Worm (Caenorhabditis elegans) whole organism, early embryonic: ENCODE measurements around the gene Y47D7A.3.

Experiments used
- B0310.2 ChIP-seq: sonication (generic microtip); optimal IDR thresholded peaks from 2 replicates; lab custom pipeline; 2016; ENCODE audit warnings: mild to moderate bottlenecking, missing genetic modification characterization, missing compliant biosample characterization
- F13C5.2 ChIP-seq: sonication (generic microtip); optimal IDR thresholded peaks from 2 replicates; lab custom pipeline; 2017; ENCODE audit warnings: mild to moderate bottlenecking, missing genetic modification characterization, inconsistent platforms, missing compliant biosample characterization
- aly-1 ChIP-seq: sonication (generic microtip); optimal IDR thresholded peaks from 2 replicates; lab custom pipeline; 2016; ENCODE audit warnings: missing genetic modification characterization, missing compliant biosample characterization
- ama-1 ChIP-seq: fragments of 150-350 bp; optimal IDR thresholded peaks from 2 replicates; lab custom pipeline; 2014
- ets-7 ChIP-seq: sonication (generic microtip); optimal IDR thresholded peaks from 2 replicates; lab custom pipeline; 2016; ENCODE audit warnings: missing genotype, missing genetic modification characterization, missing compliant biosample characterization
- flt-1 ChIP-seq: fragments of 200-800 bp; sonication (Bioruptor generic); IDR thresholded peaks from 2 replicates; pipeline ENCODE4 v1.3.6; 2022; ENCODE audit warnings: missing genetic modification characterization, missing compliant biosample characterization
- hmbx-1 ChIP-seq: sonication (generic microtip); optimal IDR thresholded peaks from 2 replicates; lab custom pipeline; 2016; ENCODE audit warnings: mild to moderate bottlenecking, missing genetic modification characterization, missing compliant biosample characterization
- hmg-4 ChIP-seq: fragments of 200-800 bp; sonication (Bioruptor generic); optimal IDR thresholded peaks from 2 replicates; lab custom pipeline; 2018; ENCODE audit warnings: mild to moderate bottlenecking, missing genetic modification characterization, missing compliant biosample characterization
- hnd-1 ChIP-seq: sonication (generic microtip); optimal IDR thresholded peaks from 2 replicates; lab custom pipeline; 2016; ENCODE audit warnings: missing genetic modification characterization, missing compliant biosample characterization
- pes-1 ChIP-seq: fragments of 200-800 bp; sonication (Bioruptor generic); IDR thresholded peaks from 2 replicates; pipeline ENCODE4 v1.3.6; 2022; ENCODE audit warnings: missing genetic modification reagents, missing genetic modification characterization, missing compliant biosample characterization
- scrt-1 ChIP-seq: fragments of 200-800 bp; sonication (Bioruptor generic); IDR thresholded peaks from 2 replicates; pipeline ENCODE4 v1.3.6; 2022; ENCODE audit warnings: missing genetic modification characterization, missing compliant biosample characterization
- sea-1 ChIP-seq: fragments of 200-800 bp; sonication (Bioruptor generic); conservative IDR thresholded peaks from 2 replicates; pipeline ENCODE4 v1.3.6; 2022; ENCODE audit warnings: missing genetic modification characterization, missing compliant biosample characterization
- tbx-11 ChIP-seq: fragments of 200-800 bp; sonication (Bioruptor generic); IDR thresholded peaks from 2 replicates; pipeline ENCODE4 v1.3.6; 2022; ENCODE audit warnings: missing genetic modification characterization, missing compliant biosample characterization
- tra-4 ChIP-seq: sonication (generic microtip); optimal IDR thresholded peaks from 2 replicates; lab custom pipeline; 2017; ENCODE audit warnings: missing genetic modification characterization, missing compliant biosample characterization

- TF ChIP-seq sea-1 = no peak
- no peak for TF ChIP-seq scrt-1 (GFP tag; lab: Robert Waterston, UW)
- no peak for TF ChIP-seq pes-1
- TF ChIP-seq ama-1 (lab: Kevin White, UChicago) = no peak
- TF ChIP-seq hmbx-1 = no peak
- TF ChIP-seq tbx-11 (GFP tag; lab: Robert Waterston, UW) = no peak
- TF ChIP-seq hnd-1 (tag; lab: Kevin White, UChicago) = no peak
- no peak for TF ChIP-seq tra-4 (tag; lab: Kevin White, UChicago)
- TF ChIP-seq aly-1 = no peak
- TF ChIP-seq F13C5.2 = no peak
- TF ChIP-seq flt-1 (GFP tag; lab: Robert Waterston, UW) = no peak
- no peak for TF ChIP-seq B0310.2 (tag; lab: Kevin White, UChicago)
- TF ChIP-seq ets-7 = no peak
- TF ChIP-seq hmg-4 (GFP tag; lab: Kevin White, UChicago) = no peak
Measured at ce11 chrV:4387402-4387801, 23.3 kb upstream of the Y47D7A.3 start, which contains the start of gene F13A2.9.
